Fruit fly (Drosophila melanogaster) ovary, adult (tissue): ENCODE data around the gene Arl6IP1.

Source experiments
- CG17801 ChIP-seq: fragments of 200-800 bp; optimal IDR thresholded peaks from 2 replicates; lab custom pipeline; 2019; ENCODE audit warnings: missing biosample characterization, mild to moderate bottlenecking, missing genetic modification characterization, moderate library complexity; ENCODE audit not compliant: partially characterized antibody

The Arl6IP1 gene

DNA sequence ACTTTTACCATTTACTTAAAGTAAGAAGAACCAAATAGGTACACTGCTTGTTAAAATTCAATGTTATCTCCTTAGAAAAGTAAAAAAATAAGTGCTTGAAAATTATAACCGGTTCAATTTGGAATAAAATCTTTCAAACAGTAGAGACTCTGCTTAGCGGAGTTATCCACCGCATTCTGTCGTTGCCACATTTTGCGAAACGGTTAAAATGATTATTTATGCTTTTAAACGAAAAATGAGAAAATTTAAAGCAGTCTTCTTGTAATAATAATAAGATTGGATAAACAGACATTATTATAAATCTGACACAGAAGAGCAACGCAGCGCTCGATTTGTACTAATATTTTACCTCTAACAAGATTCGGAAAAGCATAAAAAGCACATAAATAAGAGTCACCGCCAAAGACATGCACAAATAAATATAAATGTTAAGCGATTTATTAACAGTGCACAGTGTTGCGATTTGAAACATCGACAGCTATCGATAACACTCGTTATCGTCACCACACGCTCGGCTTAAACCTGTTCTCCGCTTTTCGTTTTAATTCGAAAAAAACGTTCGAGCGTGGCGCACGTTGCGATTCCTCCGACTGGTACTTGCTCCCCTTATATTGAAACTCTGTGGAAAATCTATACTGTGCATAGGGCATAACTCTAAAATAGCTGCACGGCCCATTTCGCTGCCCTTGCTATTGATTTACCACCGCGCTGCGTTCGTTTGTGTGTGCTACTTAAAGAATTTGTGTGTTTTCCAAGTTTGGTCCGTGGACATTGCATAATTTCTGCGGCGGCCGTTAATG lies 18.5 kb upstream of the Arl6IP1 start, which contains the start of gene Fas1:
Fas1 (plus strand) TSS at position 489 of the 800 bp plus-strand sequence.
- no peak for TF ChIP-seq CG17801 (GFP tag; lab: Kevin White, UChicago)

DNA sequence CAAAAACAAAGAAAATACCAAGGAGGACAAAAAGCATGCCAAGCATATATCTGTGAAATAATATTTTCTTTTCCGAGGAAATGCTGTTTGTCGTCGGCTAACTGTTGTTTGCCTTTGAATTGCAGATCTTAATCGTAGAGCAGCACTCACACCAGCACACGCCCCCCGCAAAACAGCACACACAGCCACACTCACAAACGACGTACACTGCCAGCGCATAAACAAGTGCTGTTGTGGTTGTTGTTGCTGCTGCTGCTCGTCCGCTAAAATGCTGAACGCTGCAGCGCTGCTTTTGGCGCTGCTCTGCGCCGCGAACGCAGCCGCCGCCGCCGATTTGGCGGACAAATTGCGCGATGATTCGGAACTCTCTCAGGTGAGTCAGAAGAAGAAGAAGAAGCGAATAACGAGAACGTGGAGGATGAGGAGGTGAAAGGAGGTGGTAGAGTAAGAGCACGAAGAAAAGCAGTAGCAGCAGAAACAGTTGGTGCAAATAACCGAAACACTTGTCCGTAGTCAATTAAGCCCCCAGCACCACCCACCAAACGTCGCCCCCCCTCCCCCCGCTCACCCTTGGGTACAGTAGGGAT lies 17.5 kb upstream of the Arl6IP1 start:
- no peak for TF ChIP-seq CG17801 (GFP tag; lab: Kevin White, UChicago)

DNA sequence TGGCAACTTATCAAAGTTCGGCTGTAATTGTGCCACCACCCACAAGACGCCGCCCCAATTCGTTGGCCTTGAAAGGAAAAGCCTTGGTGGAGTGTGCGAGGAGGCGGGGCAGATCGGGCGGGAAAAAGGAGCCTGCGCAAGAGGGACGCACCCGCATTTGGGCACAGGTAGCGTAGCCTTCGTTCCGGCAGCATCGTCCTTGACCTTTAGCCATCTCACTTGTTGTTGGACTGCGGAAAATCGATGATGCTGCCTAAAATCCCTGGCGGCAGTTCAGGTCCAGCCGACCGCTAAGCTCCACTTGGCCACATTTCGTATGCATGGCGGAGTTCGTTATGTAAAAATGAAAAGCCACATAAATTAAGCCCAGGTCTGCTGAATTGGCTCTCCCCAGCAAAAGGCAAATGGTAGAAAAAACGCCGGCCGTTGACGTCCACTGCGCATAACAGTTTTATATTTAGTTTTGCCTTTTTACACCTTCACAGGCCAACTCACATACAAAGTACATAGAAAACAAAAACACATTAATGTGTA lies 16.4 kb upstream of the Arl6IP1 start:
- no peak for TF ChIP-seq CG17801 (GFP tag; lab: Kevin White, UChicago)

DNA sequence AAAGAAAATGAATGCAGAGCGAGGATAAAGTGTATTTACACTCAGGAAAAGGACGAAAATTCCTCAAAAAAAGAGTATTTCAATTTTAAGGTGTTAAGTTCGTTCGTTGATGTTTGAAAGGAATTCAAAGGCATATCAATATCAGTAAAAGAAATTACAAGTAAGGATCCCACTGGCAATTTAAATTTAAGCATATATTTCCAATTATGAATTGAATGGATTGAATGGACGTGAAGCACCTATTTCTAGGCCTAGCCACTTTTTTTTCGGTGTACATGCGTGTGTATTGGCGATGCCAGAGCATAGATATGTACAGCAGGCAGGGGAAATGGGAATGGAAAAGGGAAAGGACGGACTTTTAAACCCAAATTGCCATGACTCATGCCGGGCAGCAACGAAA lies 12.8 kb upstream of the Arl6IP1 start:
- TF ChIP-seq CG17801 (GFP tag; lab: Kevin White, UChicago), result no peak

DNA sequence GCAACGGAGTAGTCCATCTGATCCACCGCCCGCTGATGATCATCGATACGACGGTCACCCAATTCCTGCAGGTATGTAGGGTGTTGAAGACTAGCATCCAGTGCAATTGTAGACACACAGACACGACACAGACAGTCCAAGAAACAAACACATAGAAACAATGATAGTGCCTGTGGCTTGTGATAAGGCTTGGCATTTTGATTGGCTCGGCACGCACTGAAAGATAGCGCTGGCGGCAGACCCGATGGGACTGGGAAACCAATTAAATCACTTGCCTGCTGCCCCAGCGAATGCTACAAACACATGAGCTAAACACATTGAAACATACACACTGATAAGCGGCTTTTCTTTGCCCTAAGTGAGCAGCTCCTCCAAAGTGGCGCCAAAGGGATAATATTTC lies 10.7 kb upstream of the Arl6IP1 start:
- no peak for TF ChIP-seq CG17801 (GFP tag; lab: Kevin White, UChicago)

DNA sequence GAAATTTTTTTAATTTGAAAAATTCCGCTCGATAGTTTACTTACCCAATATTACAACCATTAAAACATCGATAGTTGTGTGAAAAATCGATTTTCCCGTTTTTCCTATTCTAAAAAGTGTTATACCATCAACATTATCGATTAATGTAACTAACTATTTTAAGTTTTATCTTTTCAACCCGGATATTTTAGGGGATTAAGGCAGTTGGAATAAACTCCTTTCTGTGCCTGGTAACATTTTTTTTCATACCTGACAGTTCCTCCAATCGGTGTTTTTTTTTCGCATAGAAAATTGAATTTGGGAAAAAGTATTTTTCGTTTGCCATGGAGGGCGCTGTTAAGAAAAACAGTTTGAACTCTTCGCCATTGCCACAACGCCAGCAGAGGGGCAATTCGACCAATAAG lies 3.4 kb upstream of the Arl6IP1 start, which contains the start of gene nonA-l:
nonA-l (plus strand) TSS at position 201 of the 404 bp plus-strand sequence.
- no peak for TF ChIP-seq CG17801 (GFP tag; lab: Kevin White, UChicago)

DNA sequence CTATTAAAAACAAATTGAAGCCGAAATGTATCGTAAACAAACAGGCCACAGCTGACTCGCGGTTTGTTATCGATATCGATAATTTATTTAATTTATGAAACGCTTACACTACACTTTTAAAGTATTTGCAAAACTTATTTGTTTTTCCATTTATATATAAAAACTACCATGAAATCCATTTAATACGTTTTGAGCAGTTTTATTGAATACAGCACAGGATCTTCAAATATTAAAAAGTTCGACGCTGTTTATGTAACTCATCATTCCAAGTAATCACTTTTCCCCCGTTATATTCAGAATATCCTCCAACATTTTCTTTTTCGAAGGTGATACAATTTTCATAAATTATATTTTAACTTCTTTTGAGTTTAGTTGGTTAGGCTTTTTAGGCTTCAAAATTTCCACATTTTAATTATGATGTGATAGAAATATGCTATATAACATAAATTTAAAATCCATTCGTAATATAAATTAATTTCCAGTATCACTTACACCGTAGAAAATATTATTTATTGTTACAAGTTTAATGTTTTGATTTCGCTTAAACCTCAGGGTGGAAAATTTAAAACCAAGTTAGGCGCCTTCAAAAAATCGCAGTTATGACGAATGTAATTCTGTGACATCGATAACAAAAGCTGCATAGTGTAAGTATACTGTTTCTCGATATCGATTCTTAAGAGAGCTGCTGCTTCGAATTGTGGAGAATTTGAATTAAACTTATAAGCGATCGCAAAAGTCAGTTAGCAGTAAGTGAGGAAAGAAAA lies 3.7 kb downstream of the Arl6IP1 start, which contains the start of the genes CG10324 and CCT3:
CG10324 (minus strand) TSS at position 53 of the 764 bp plus-strand sequence.
CCT3 (plus strand) TSS at position 654 of the 764 bp plus-strand sequence.
- TF ChIP-seq CG17801 (GFP tag; lab: Kevin White, UChicago), result peak; percentile 51

DNA sequence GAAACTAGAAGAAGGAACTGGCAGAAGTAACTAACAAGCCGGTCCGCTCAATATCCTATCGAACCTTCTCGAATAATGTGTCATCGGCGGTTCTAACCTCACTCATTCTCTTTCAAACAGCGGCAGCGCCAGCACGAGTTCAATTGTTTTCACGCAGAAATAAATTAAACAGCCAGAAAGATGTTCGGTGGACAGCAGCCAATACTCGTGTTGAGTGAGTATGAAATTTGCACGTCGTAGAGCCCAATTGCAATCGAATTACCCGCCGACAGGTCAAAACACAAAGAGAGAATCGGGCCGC lies 4.3 kb downstream of the Arl6IP1 start:
- TF ChIP-seq CG17801 (GFP tag; lab: Kevin White, UChicago), result peak; percentile 16

DNA sequence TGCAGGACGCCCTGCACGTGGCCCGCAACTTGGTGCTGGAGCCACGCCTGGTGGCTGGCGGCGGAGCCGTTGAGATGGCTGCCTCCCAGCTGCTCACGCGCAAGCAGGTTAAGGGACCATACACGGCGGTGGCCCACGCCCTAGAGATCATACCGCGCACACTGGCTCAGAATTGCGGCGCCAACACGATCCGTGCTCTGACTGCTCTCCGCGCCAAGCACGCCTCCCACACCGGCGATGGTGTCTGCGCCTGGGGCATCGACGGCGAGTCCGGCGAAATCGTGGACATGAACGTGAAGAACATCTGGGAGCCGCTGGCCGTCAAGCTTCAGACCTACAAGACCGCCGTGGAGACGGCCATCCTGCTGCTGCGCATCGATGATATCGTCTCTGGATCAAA lies 5.9 kb downstream of the Arl6IP1 start:
- TF ChIP-seq CG17801 (GFP tag; lab: Kevin White, UChicago), result no peak

DNA sequence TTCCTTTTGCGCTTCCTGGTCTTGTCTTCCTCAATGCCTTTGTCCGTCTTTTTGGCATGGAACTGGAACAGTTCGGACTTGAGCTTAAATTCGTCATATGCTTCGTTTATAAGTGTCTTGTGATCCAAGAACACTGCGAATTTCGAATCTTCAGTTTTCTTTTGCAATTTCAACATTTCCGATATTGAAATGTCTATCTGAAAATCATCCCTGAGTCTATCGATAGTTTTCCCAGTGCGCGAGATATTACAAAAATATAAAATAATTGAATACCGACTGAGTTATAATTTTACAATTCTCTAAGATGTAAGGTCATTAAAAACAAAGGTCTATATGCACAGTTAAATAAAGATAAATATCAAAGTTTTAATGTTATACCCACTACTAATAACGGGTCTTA lies 7.5 kb downstream of the Arl6IP1 start, which contains the start of gene Mettl4:
Mettl4 (minus strand) TSS at position 208 of the 400 bp plus-strand sequence.
- no peak for TF ChIP-seq CG17801 (GFP tag; lab: Kevin White, UChicago)

DNA sequence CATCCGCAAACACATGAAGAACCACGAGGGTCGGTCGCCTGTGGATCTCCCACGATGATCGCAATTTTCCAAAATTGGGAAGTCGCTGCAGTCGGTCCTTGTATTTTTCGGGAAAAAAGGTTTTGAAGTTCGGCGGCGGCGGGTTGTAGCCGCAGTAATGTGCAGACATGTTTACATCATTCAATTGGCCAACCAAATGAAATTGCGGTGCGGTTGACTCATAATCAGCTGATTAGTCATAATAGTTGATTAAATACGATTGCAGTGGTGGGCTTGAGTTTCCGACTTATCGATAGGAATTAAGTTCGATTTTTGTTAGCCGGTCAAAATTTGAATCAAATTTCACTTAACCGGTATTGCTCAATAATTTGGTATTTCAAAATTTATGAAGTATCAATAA lies 8.7 kb downstream of the Arl6IP1 start, which contains the start of gene CG14907:
CG14907 (minus strand) TSS at position 229 of the 400 bp plus-strand sequence.
- TF ChIP-seq CG17801 (GFP tag; lab: Kevin White, UChicago), result peak; percentile 37

DNA sequence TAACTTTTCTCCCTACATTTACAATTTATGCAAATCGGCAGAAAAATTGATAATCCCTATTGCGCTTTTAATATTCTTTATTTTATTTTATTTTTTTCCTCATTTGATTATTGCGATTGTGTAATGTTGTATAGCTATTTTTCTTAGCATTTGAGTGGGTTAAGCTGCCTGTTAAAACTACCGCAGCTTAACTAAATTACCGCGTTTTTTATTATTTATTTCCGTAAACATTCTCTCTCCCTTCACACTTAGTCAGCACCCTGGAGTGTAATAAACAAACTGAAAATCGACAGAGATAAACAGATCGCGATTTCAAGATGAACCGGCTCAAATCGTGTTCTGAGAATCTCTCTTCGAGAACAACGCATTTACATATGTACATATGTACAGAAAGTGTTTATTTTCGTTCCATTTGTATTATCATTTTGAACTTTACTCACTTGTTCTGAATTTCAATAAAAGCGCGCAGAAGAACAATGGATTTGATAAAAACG lies 11.6 kb downstream of the Arl6IP1 start:
- no peak for TF ChIP-seq CG17801 (GFP tag; lab: Kevin White, UChicago)

DNA sequence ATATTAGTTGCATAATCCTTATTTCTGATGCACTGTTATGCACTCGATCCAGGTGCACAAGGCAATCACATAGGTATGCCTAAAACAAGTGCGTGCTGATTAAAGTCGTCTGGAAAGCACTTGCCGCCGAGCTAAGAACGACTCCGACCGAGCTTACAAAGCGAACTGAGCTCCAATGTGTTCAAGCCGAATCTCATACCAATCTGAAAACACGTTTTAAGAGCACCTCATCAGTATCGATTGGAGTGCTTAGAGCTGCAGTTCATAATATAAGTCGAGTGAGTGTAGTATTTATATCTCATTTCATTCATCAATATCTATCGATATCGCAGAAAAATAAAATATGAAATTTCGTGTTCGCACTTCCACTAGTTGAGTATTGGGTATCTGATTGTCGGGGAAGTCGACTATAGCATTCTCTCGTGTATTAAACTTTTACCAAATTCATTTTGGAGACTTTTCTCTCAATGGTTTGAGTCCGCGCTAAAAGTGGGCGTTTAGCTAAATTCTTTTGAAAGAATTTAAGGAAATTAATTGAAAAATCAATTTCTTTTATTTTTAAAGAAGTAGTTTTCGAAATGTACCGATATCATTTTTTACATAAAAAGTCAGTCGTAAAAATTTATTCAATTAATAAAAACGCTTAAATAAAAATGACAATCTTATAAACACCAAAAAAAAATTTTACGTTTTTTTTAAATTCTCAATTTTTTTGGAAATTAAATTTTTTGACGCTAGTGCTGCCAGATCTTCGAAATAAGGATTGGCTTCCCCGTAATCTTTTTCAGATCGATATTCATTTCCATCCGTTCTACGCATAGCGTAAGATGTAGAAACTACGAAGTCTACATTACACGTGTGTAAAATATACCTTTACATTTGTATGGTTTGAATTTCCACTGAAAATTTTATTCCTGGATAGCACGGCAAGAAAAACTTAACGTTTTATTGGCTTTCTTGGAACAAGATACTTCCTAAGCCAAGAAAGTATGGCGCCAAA lies 12.4 kb downstream of the Arl6IP1 start, which contains the start of gene modSP:
modSP (minus strand) TSS at position 169 of the 1,000 bp plus-strand sequence.
- no peak for TF ChIP-seq CG17801 (GFP tag; lab: Kevin White, UChicago)
